Fruit fly (Drosophila melanogaster): ENCODE data around the gene Zif.

DNA sequence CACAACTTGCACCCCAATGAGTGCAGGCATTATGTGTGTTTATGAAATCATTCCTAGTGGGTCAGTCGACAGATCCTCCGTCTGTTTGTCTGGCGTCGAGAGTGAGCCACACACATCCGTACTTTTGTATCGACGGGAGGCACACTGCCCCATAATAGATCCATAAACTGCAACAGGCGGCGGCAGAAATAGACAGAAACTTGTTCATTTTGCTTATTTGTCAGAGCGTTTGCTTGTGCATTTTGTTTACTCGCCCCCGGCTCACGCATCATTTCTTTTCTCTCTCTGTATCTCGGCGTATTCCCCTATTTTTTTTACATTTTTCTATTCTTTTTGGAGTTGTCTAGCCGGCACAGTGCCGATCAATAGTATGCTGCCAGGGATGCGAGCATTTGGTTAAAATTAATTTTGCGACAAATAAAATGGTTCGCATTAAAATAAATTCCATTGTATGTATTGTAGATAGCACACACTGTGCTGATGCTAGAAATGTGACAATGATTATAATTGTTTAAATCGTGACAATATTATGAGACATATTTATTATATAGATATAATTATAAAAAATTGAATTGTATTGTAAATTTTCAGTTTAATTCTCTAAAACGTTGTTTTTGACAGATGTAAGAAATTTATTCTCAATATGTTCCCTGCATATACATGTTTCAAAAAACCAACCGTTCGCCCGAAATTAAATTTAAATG is 25.0 kb downstream of the Zif start:
- TF ChIP-seq Mnt (GFP tag; optimal IDR thresholded peaks at IDR 0.05) (no peak), CG1620 (GFP tag; optimal IDR thresholded peaks at IDR 0.05) (no peak), CG33017 (tag; optimal IDR thresholded peaks at IDR 0.05) (no peak), ovo (GFP tag; optimal IDR thresholded peaks at IDR 0.05) (no peak), kay (GFP tag; ENCODE audit: borderline replicate concordance) (no peak), CG11617 (GFP tag; optimal IDR thresholded peaks at IDR 0.05) (no peak), CG5204 (GFP tag; optimal IDR thresholded peaks at IDR 0.05) (no peak)
